Worm (Caenorhabditis elegans): ENCODE data around the gene clec-85.

Gene clec-85

ce11 chrIV:2823446-2823845, 27.2 kb upstream of the clec-85 start, which contains the start of gene clec-80:
Gene clec-80 (plus strand): TSS chrIV:2823746.
- TF ChIP-seq rnt-1 (tag; optimal IDR thresholded peaks at IDR 0.05) (no peak), ces-1 (GFP tag; optimal IDR thresholded peaks at IDR 0.05) (no peak), jun-1 (tag; optimal IDR thresholded peaks at IDR 0.05) (no peak), lir-3 (tag; optimal IDR thresholded peaks at IDR 0.05; ENCODE audit: poor library complexity) (no peak), swsn-7 (tag; optimal IDR thresholded peaks at IDR 0.05) (no peak), lin-35 (GFP tag; optimal IDR thresholded peaks at IDR 0.05) (no peak), egl-13 (tag; optimal IDR thresholded peaks at IDR 0.05) (no peak)

- no peak for TF ChIP-seq pag-3 (tag; optimal IDR thresholded peaks at IDR 0.05; ENCODE audit: borderline replicate concordance, insufficient read depth)
- no peak for TF ChIP-seq nhr-90 (tag; optimal IDR thresholded peaks at IDR 0.05; ENCODE audit: poor library complexity)
- no peak for TF ChIP-seq sox-4 (tag; optimal IDR thresholded peaks at IDR 0.05)
- TF ChIP-seq irx-1 (tag; optimal IDR thresholded peaks at IDR 0.05) = no peak
- peak; percentile 49 for TF ChIP-seq snpc-4 (tag; optimal IDR thresholded peaks at IDR 0.05)
- no peak for TF ChIP-seq ceh-88 (GFP tag; IDR thresholded peaks at IDR 0.05)
- TF ChIP-seq pax-3 (tag; optimal IDR thresholded peaks at IDR 0.05) = no peak
Measured at ce11 chrIV:2825460-2826103, 25.1 kb upstream of the clec-85 start.

- TF ChIP-seq alr-1 (tag; optimal IDR thresholded peaks at IDR 0.05; ENCODE audit: borderline replicate concordance) = peak; percentile 85
- TF ChIP-seq aha-1 (tag; optimal IDR thresholded peaks at IDR 0.05) = no peak
Measured at ce11 chrIV:2826335-2826734, 24.4 kb upstream of the clec-85 start.

- TF ChIP-seq elt-2 (tag; optimal IDR thresholded peaks at IDR 0.05) (no peak), ztf-4 (tag; optimal IDR thresholded peaks at IDR 0.05) (no peak), nhr-85 (tag) (no peak), C34B4.2 (tag; optimal IDR thresholded peaks at IDR 0.05) (no peak), nhr-28 (tag; optimal IDR thresholded peaks at IDR 0.05) (no peak), F16B12.6 (tag; optimal IDR thresholded peaks at IDR 0.05) (no peak), egl-13 (tag; optimal IDR thresholded peaks at IDR 0.05) (no peak), unc-130 (tag; optimal IDR thresholded peaks at IDR 0.05) (no peak), ceh-82 (tag; optimal IDR thresholded peaks at IDR 0.05) (no peak), sup-37 (GFP tag; optimal IDR thresholded peaks at IDR 0.05) (no peak), fos-1 (tag; optimal IDR thresholded peaks at IDR 0.05) (no peak), skn-1 (tag; optimal IDR thresholded peaks at IDR 0.05) (no peak), tbx-2 (tag; optimal IDR thresholded peaks at IDR 0.05) (no peak), aha-1 (tag; optimal IDR thresholded peaks at IDR 0.05) (no peak), nhr-71 (tag; optimal IDR thresholded peaks at IDR 0.05) (no peak), nhr-90 (tag; optimal IDR thresholded peaks at IDR 0.05; ENCODE audit: poor library complexity) (no peak)
Measured at ce11 chrIV:2832587-2832986, 18.1 kb upstream of the clec-85 start, which contains the start of the genes Y54G2A.48 and pudl-1. Gene Y54G2A.48 (minus strand): TSS chrIV:2832687. Gene pudl-1 (plus strand): TSS chrIV:2832906.

- no peak for TF ChIP-seq nhr-19 (GFP tag; conservative IDR thresholded peaks at IDR 0.05)
- TF ChIP-seq jun-1 (tag; optimal IDR thresholded peaks at IDR 0.05) = no peak
Measured at ce11 chrIV:2834516-2834915, 16.2 kb upstream of the clec-85 start, which contains the start of gene pudl-2. Gene pudl-2 (plus strand): TSS chrIV:2834816.

ce11 chrIV:2835364-2835763, 15.3 kb upstream of the clec-85 start, which contains the start of gene clec-82:
Gene clec-82 (plus strand): TSS chrIV:2835664.
- TF ChIP-seq ceh-82 (tag; optimal IDR thresholded peaks at IDR 0.05) = no peak
- no peak for TF ChIP-seq nhr-85 (tag)
- no peak for TF ChIP-seq egl-27 (tag; optimal IDR thresholded peaks at IDR 0.05)
- TF ChIP-seq lsy-2 (tag; optimal IDR thresholded peaks at IDR 0.05) = no peak
- TF ChIP-seq unc-30 (tag; optimal IDR thresholded peaks at IDR 0.05) = no peak
- TF ChIP-seq ama-1 (optimal IDR thresholded peaks at IDR 0.05) = no peak
- no peak for TF ChIP-seq tlp-1 (tag; optimal IDR thresholded peaks at IDR 0.05)
- no peak for TF ChIP-seq nhr-20 (tag; optimal IDR thresholded peaks at IDR 0.05)
- no peak for TF ChIP-seq ceh-63 (GFP tag; optimal IDR thresholded peaks at IDR 0.05)
